Worm (Caenorhabditis elegans) whole organism, young adult: ENCODE data around the gene B0244.4.

Experiments
- B0336.3 ChIP-seq: fragments of 200-800 bp; sonication (Bioruptor generic); IDR thresholded peaks from 2 replicates; pipeline ENCODE4 v1.3.6; 2022; ENCODE audit warnings: missing genetic modification characterization, missing compliant biosample characterization
- F23B12.7 ChIP-seq: sonication (generic microtip); optimal IDR thresholded peaks from 2 replicates; lab custom pipeline; 2017; ENCODE audit warnings: missing genetic modification characterization, mild to moderate bottlenecking, missing compliant biosample characterization, antibody characterized with exemption, moderate library complexity; ENCODE audit not compliant: insufficient read depth
- F33H1.4 ChIP-seq: fragments of 200-800 bp; sonication (Bioruptor generic); IDR thresholded peaks from 2 replicates; pipeline ENCODE4 v1.3.6; 2022; ENCODE audit warnings: missing genetic modification reagents, missing genetic modification characterization, missing compliant biosample characterization
- F37B4.10 ChIP-seq: fragments of 200-800 bp; sonication (Bioruptor generic); IDR thresholded peaks from 2 replicates; pipeline ENCODE4 v1.3.6; 2022; ENCODE audit warnings: missing genetic modification characterization, missing compliant biosample characterization
- F49E8.2 ChIP-seq: sonication (generic microtip); optimal IDR thresholded peaks from 3 replicates; lab custom pipeline; 2017; ENCODE audit warnings: missing genetic modification characterization, mild to moderate bottlenecking, missing compliant biosample characterization, antibody characterized with exemption, moderate library complexity; ENCODE audit not compliant: insufficient read depth
- F52B5.7 ChIP-seq: sonication (generic microtip); optimal IDR thresholded peaks from 2 replicates; lab custom pipeline; 2016; ENCODE audit warnings: mild to moderate bottlenecking, missing genetic modification characterization, missing compliant biosample characterization
- F57A8.1 ChIP-seq: fragments of 200-800 bp; sonication (Bioruptor generic); optimal IDR thresholded peaks from 2 replicates; lab custom pipeline; 2018; ENCODE audit warnings: mild to moderate bottlenecking, missing genetic modification characterization, moderate library complexity, missing compliant biosample characterization
- K11D2.4 ChIP-seq: fragments of 200-800 bp; sonication (Bioruptor generic); IDR thresholded peaks from 2 replicates; pipeline ENCODE4 v1.3.6; 2022; ENCODE audit warnings: missing genetic modification reagents, missing genetic modification characterization, missing compliant biosample characterization
- T07F8.4 ChIP-seq: sonication (generic microtip); optimal IDR thresholded peaks from 2 replicates; lab custom pipeline; 2016; ENCODE audit warnings: mild to moderate bottlenecking, missing genetic modification characterization, moderate library complexity, missing compliant biosample characterization
- Y67H2A.10 ChIP-seq: fragments of 200-800 bp; sonication (Bioruptor generic); conservative IDR thresholded peaks from 2 replicates; pipeline ENCODE4 v1.3.6; 2022; ENCODE audit warnings: missing genetic modification reagents, missing genetic modification characterization, missing compliant biosample characterization
- Y95B8A.8 ChIP-seq: fragments of 200-800 bp; sonication (Bioruptor generic); IDR thresholded peaks from 2 replicates; pipeline ENCODE4 v1.3.6; 2022; ENCODE audit warnings: missing genetic modification reagents, missing genetic modification characterization, missing compliant biosample characterization
- ama-1 ChIP-seq, 3 experiments: fragments of 150-350 bp in 1 of 3; sonication (generic microtip) in 2 of 3; optimal IDR thresholded peaks; 2 replicates each; lab custom pipeline; 2014 to 2018; ENCODE audit warnings: missing biosample characterization in 2 of 3, missing genetic modification characterization in 2 of 3, missing genetic modification reagents in 2 of 3
- aptf-3 ChIP-seq: fragments of 200-800 bp; sonication (Bioruptor generic); IDR thresholded peaks from 2 replicates; pipeline ENCODE4 v1.3.6; 2022; ENCODE audit warnings: missing genetic modification characterization, missing compliant biosample characterization
- atf-7 ChIP-seq: sonication (generic microtip); optimal IDR thresholded peaks from 2 replicates; lab custom pipeline; 2017; ENCODE audit warnings: mild to moderate bottlenecking, missing genetic modification characterization, missing compliant biosample characterization
- attf-3 ChIP-seq: fragments of 200-800 bp; sonication (Bioruptor generic); conservative IDR thresholded peaks from 2 replicates; pipeline ENCODE4 v1.3.6; 2022; ENCODE audit warnings: missing genetic modification reagents, missing genetic modification characterization, missing compliant biosample characterization
- bed-2 ChIP-seq: fragments of 200-800 bp; sonication (Bioruptor generic); IDR thresholded peaks from 2 replicates; pipeline ENCODE4 v1.3.6; 2022; ENCODE audit warnings: missing genetic modification reagents, missing genetic modification characterization, missing compliant biosample characterization
- ceh-58 ChIP-seq: fragments of 200-800 bp; sonication (Bioruptor generic); IDR thresholded peaks from 2 replicates; pipeline ENCODE4 v1.3.6; 2022; ENCODE audit warnings: missing genetic modification characterization, missing compliant biosample characterization
- ceh-79 ChIP-seq: sonication (generic microtip); optimal IDR thresholded peaks from 2 replicates; lab custom pipeline; 2017; ENCODE audit warnings: mild to moderate bottlenecking, missing genetic modification characterization, missing compliant biosample characterization
- die-1 ChIP-seq: sonication (generic microtip); optimal IDR thresholded peaks from 2 replicates; lab custom pipeline; 2016; ENCODE audit warnings: missing genotype, mild to moderate bottlenecking, missing genetic modification characterization, missing compliant biosample characterization
- dox-1 ChIP-seq: fragments of 200-800 bp; sonication (Bioruptor generic); IDR thresholded peaks from 2 replicates; pipeline ENCODE4 v1.3.6; 2022; ENCODE audit warnings: missing genetic modification reagents, missing genetic modification characterization, missing compliant biosample characterization
- dpff-1 ChIP-seq: sonication (generic microtip); optimal IDR thresholded peaks from 2 replicates; lab custom pipeline; 2017; ENCODE audit warnings: mild to moderate bottlenecking, missing genetic modification characterization, missing compliant biosample characterization
- dpl-1 ChIP-seq: fragments of 150-350 bp; optimal IDR thresholded peaks from 2 replicates; lab custom pipeline; 2014; ENCODE audit warnings: missing biosample characterization, missing genetic modification reagents, missing genetic modification characterization
- efl-1 ChIP-seq: fragments of 150-350 bp; optimal IDR thresholded peaks from 2 replicates; lab custom pipeline; 2014; ENCODE audit warnings: missing biosample characterization, missing genetic modification reagents, missing genetic modification characterization
- ets-4 ChIP-seq: fragments of 200-800 bp; sonication (Bioruptor generic); optimal IDR thresholded peaks from 2 replicates; lab custom pipeline; 2018; ENCODE audit warnings: mild to moderate bottlenecking, missing genetic modification characterization, missing compliant biosample characterization
- him-1 ChIP-seq: sonication (generic microtip); optimal IDR thresholded peaks from 2 replicates; lab custom pipeline; 2016; ENCODE audit warnings: missing genotype, missing genetic modification reagents, missing genetic modification characterization, missing compliant biosample characterization
- hmg-20 ChIP-seq: fragments of 200-800 bp; sonication (Bioruptor generic); IDR thresholded peaks from 2 replicates; pipeline ENCODE4 v1.3.6; 2022; ENCODE audit warnings: missing genetic modification reagents, missing genetic modification characterization, missing compliant biosample characterization
- let-526 ChIP-seq: fragments of 200-800 bp; sonication (Bioruptor generic); IDR thresholded peaks from 2 replicates; pipeline ENCODE4 v1.3.6; 2022; ENCODE audit warnings: missing genetic modification reagents, missing genetic modification characterization, missing compliant biosample characterization
- lin-35 ChIP-seq, 3 experiments: fragments of 150-350 bp in 2 of 3; sonication (generic microtip) in 1 of 3; optimal IDR thresholded peaks; 2 replicates each; lab custom pipeline; 2014 to 2018; ENCODE audit warnings: missing biosample characterization in 3 of 3, missing genetic modification characterization in 3 of 3, missing genetic modification reagents in 3 of 3
- lin-40 ChIP-seq: sonication (generic microtip); optimal IDR thresholded peaks from 2 replicates; lab custom pipeline; 2016; ENCODE audit warnings: missing genetic modification characterization, mild to moderate bottlenecking, missing compliant biosample characterization, missing genotype, missing genetic modification reagents
- lin-54 ChIP-seq: fragments of 200-800 bp; sonication (Bioruptor generic); optimal IDR thresholded peaks from 2 replicates; lab custom pipeline; 2018; ENCODE audit warnings: mild to moderate bottlenecking, missing genetic modification characterization, missing compliant biosample characterization
- madf-10 ChIP-seq: sonication (generic microtip); optimal IDR thresholded peaks from 2 replicates; lab custom pipeline; 2016; ENCODE audit warnings: mild to moderate bottlenecking, missing genetic modification characterization, missing compliant biosample characterization
- mcd-1 ChIP-seq: fragments of 200-800 bp; sonication (Bioruptor generic); IDR thresholded peaks from 2 replicates; pipeline ENCODE4 v1.3.6; 2022; ENCODE audit warnings: missing genetic modification reagents, missing genetic modification characterization, missing compliant biosample characterization
- mel-28 ChIP-seq: sonication (generic microtip); optimal IDR thresholded peaks from 2 replicates; lab custom pipeline; 2016; ENCODE audit warnings: borderline replicate concordance, mild to moderate bottlenecking, missing genetic modification characterization, missing compliant biosample characterization
- nfya-1 ChIP-seq: sonication (generic microtip); optimal IDR thresholded peaks from 2 replicates; lab custom pipeline; 2017; ENCODE audit warnings: antibody characterized with exemption, missing compliant biosample characterization, missing genetic modification characterization, borderline replicate concordance; ENCODE audit not compliant: insufficient read depth
- nhr-120 ChIP-seq: fragments of 200-800 bp; sonication (Bioruptor generic); IDR thresholded peaks from 2 replicates; pipeline ENCODE4 v1.3.6; 2022; ENCODE audit warnings: missing genetic modification characterization, missing compliant biosample characterization
- pha-4 ChIP-seq: fragments of 150-350 bp; sonication (generic microtip); optimal IDR thresholded peaks from 2 replicates; lab custom pipeline; 2014; ENCODE audit warnings: missing biosample characterization, missing genetic modification reagents, missing genetic modification characterization
- sea-2 ChIP-seq: fragments of 200-800 bp; sonication (Bioruptor generic); IDR thresholded peaks from 2 replicates; pipeline ENCODE4 v1.3.6; 2022; ENCODE audit warnings: missing genetic modification characterization, missing compliant biosample characterization
- sptf-2 ChIP-seq: fragments of 200-800 bp; sonication (Bioruptor generic); optimal IDR thresholded peaks from 2 replicates; lab custom pipeline; 2018; ENCODE audit warnings: mild to moderate bottlenecking, missing genetic modification characterization, missing compliant biosample characterization
- tbp1 ChIP-seq: fragments of 200-800 bp; sonication (Bioruptor generic); optimal IDR thresholded peaks from 2 replicates; lab custom pipeline; 2018; ENCODE audit warnings: mild to moderate bottlenecking, missing genetic modification characterization, missing compliant biosample characterization
- tbx-9 ChIP-seq: sonication (generic microtip); optimal IDR thresholded peaks from 2 replicates; lab custom pipeline; 2016; ENCODE audit warnings: borderline replicate concordance, missing genetic modification characterization, inconsistent platforms, missing compliant biosample characterization
- tlf-1 ChIP-seq: fragments of 200-800 bp; sonication (Bioruptor generic); optimal IDR thresholded peaks from 2 replicates; lab custom pipeline; 2018; ENCODE audit warnings: mild to moderate bottlenecking, missing genetic modification characterization, missing compliant biosample characterization
- unc-130 ChIP-seq: sonication (generic microtip); optimal IDR thresholded peaks from 2 replicates; lab custom pipeline; 2016; ENCODE audit warnings: missing genetic modification reagents, missing genetic modification characterization, missing compliant biosample characterization
- unc-62 ChIP-seq: fragments of 150-350 bp; optimal IDR thresholded peaks from 2 replicates; lab custom pipeline; 2014; ENCODE audit warnings: missing biosample characterization, missing genetic modification reagents, missing genetic modification characterization
- zim-3 ChIP-seq: sonication (generic microtip); optimal IDR thresholded peaks from 2 replicates; lab custom pipeline; 2017; ENCODE audit warnings: mild to moderate bottlenecking, missing genetic modification characterization, moderate library complexity, missing compliant biosample characterization
- ztf-22 ChIP-seq: fragments of 200-800 bp; sonication (Bioruptor generic); optimal IDR thresholded peaks from 2 replicates; lab custom pipeline; 2018; ENCODE audit warnings: mild to moderate bottlenecking, missing genetic modification characterization, moderate library complexity, missing compliant biosample characterization
- ztf-6 ChIP-seq: fragments of 200-800 bp; sonication (Bioruptor generic); IDR thresholded peaks from 2 replicates; pipeline ENCODE4 v1.3.6; 2022; ENCODE audit warnings: missing genetic modification reagents, missing genetic modification characterization, missing compliant biosample characterization

B0244.4 gene

ce11 chrIII:5747185-5747584 is at the start of gene B0244.4:
Gene B0244.4, plus strand, starts transcription at chrIII:5747485.
- TF ChIP-seq dox-1 (GFP tag; lab: Robert Waterston, UW), result no peak
- no peak for TF ChIP-seq mcd-1
- no peak for TF ChIP-seq Y95B8A.8 (GFP tag; lab: Robert Waterston, UW)
- TF ChIP-seq ztf-6 (GFP tag; lab: Robert Waterston, UW), result no peak
- no peak for TF ChIP-seq madf-10 (tag; lab: Kevin White, UChicago)
- no peak for TF ChIP-seq ceh-79 (tag; lab: Kevin White, UChicago)
- no peak for TF ChIP-seq unc-62 (GFP tag; lab: Kevin White, UChicago)
- no peak for TF ChIP-seq attf-3 (GFP tag; lab: Robert Waterston, UW)
- no peak for TF ChIP-seq bed-2 (GFP tag; lab: Robert Waterston, UW)
- TF ChIP-seq K11D2.4, result no peak
- no peak for TF ChIP-seq lin-40 (tag; lab: Kevin White, UChicago)
- TF ChIP-seq mel-28 (tag; lab: Kevin White, UChicago), result no peak
- TF ChIP-seq lin-54 (GFP tag; lab: Kevin White, UChicago), result no peak
- TF ChIP-seq, all 124 proteins: peak for 0

ce11 chrIII:5697963-5698730 is 49.1 kb upstream of the B0244.4 start, which contains the start of the genes lgg-3 and rgs-5:
Gene lgg-3, minus strand, starts transcription at chrIII:5698013.
Gene rgs-5, plus strand, starts transcription at chrIII:5698555.
- TF ChIP-seq ets-4 (GFP tag; lab: Kevin White, UChicago) (no peak), lin-54 (GFP tag; lab: Kevin White, UChicago) (peak; percentile 89), let-526 (GFP tag; lab: Robert Waterston, UW) (no peak), tbp1 (GFP tag; lab: Kevin White, UChicago) (no peak), dpl-1 (peak; percentile 14), lin-35 (GFP tag; optimal IDR thresholded peaks at IDR 0.05; lab: Kevin White, UChicago) (peak in 1 of 3 experiments; percentile 30), him-1 (tag; lab: Kevin White, UChicago) (peak; percentile 64), tlf-1 (peak; percentile 44), unc-130 (GFP tag; lab: Kevin White, UChicago) (peak; percentile 37), F49E8.2 (tag; lab: Kevin White, UChicago) (no peak), pha-4 (tag; lab: Kevin White, UChicago) (no peak), sea-2 (GFP tag; lab: Robert Waterston, UW) (no peak), nhr-120 (GFP tag; lab: Robert Waterston, UW) (no peak), K11D2.4 (no peak), B0336.3 (no peak), ama-1 (optimal IDR thresholded peaks at IDR 0.05; lab: Kevin White, UChicago) (no peak), ama-1 (GFP tag; optimal IDR thresholded peaks at IDR 0.05; lab: Kevin White, UChicago) (no peak), ceh-58 (GFP tag; lab: Robert Waterston, UW) (no peak), F33H1.4 (GFP tag; lab: Robert Waterston, UW) (peak; percentile 85), F52B5.7 (tag; lab: Kevin White, UChicago) (no peak), F23B12.7 (tag; lab: Kevin White, UChicago) (no peak), madf-10 (tag; lab: Kevin White, UChicago) (no peak), dpff-1 (no peak), zim-3 (tag; lab: Kevin White, UChicago) (no peak), T07F8.4 (tag; lab: Kevin White, UChicago) (no peak), die-1 (tag; lab: Kevin White, UChicago) (no peak), hmg-20 (GFP tag; lab: Robert Waterston, UW) (no peak), efl-1 (GFP tag; lab: Kevin White, UChicago) (peak; percentile 62), aptf-3 (no peak), sptf-2 (GFP tag; lab: Kevin White, UChicago) (no peak), mcd-1 (no peak), Y67H2A.10 (GFP tag; lab: Robert Waterston, UW) (no peak), F37B4.10 (GFP tag; lab: Robert Waterston, UW) (no peak), F57A8.1 (GFP tag; lab: Kevin White, UChicago) (no peak), nfya-1 (no peak), tbx-9 (no peak), ztf-22 (GFP tag; lab: Kevin White, UChicago) (no peak), atf-7 (tag; lab: Kevin White, UChicago) (no peak)
